Fruit fly (Drosophila melanogaster): ENCODE data around the gene skd.

Gene skd

dm6 chr3L:21027657-21028255, 522 bp upstream of the skd start, which contains the start of gene Pdss2 (continued):
- TF ChIP-seq chn (GFP tag; optimal IDR thresholded peaks at IDR 0.05) (peak; percentile 91), CG6654 (GFP tag; optimal IDR thresholded peaks at IDR 0.05) (peak; percentile 3), YL-1 (GFP tag; optimal IDR thresholded peaks at IDR 0.05) (peak; percentile 61), CG1647 (GFP tag; optimal IDR thresholded peaks at IDR 0.05) (peak; percentile 67), Mad (GFP tag; optimal IDR thresholded peaks at IDR 0.05) (peak; percentile 51), zen2 (GFP tag; IDR thresholded peaks at IDR 0.05; ENCODE audit: partially characterized antibody) (peak; percentile 39; the same call in 1 of the 3 replicates), Stat92E (GFP tag; optimal IDR thresholded peaks at IDR 0.05) (peak in 1 of 3 experiments; percentile 75), CG18262 (tag; optimal IDR thresholded peaks at IDR 0.05) (peak; percentile 67), kay (GFP tag; optimal IDR thresholded peaks at IDR 0.05) (peak; percentile 49), CG6683 (GFP tag; optimal IDR thresholded peaks at IDR 0.05) (no peak), luna (GFP tag; optimal IDR thresholded peaks at IDR 0.05) (peak; percentile 59), Hmx (GFP tag; optimal IDR thresholded peaks at IDR 0.05) (peak; percentile 29), row (GFP tag; IDR thresholded peaks at IDR 0.05) (peak; percentile 92), Fer2 (tag; optimal IDR thresholded peaks at IDR 0.05) (peak; percentile 69), CG11398 (GFP tag; optimal IDR thresholded peaks at IDR 0.05) (peak; percentile 32), CG10959 (GFP tag; IDR thresholded peaks at IDR 0.05) (peak; percentile 62; the same call in 1 of the 2 replicates), Med (GFP tag) (peak; percentile 95), D19A (tag; optimal IDR thresholded peaks at IDR 0.05) (peak; percentile 32), Dip2 (GFP tag; IDR thresholded peaks at IDR 0.05) (no peak), ara (GFP tag; IDR thresholded peaks at IDR 0.05) (peak; percentile 48; the same call in 1 of the 2 replicates), toy (GFP tag; IDR thresholded peaks at IDR 0.05) (peak; percentile 73), corto (GFP tag; optimal IDR thresholded peaks at IDR 0.05) (no peak), Bgb (GFP tag; IDR thresholded peaks at IDR 0.05; ENCODE audit: partially characterized antibody) (peak; percentile 76), CG15601 (tag; optimal IDR thresholded peaks at IDR 0.05) (peak; percentile 20), ind (GFP tag; optimal IDR thresholded peaks at IDR 0.05) (peak; percentile 79), bowl (GFP tag; IDR thresholded peaks at IDR 0.05) (0 out of 2 replicates have a peak, but pooled peaks have one; percentile 14), bcd (GFP tag; optimal IDR thresholded peaks at IDR 0.05) (peak; percentile 62), CG34376 (GFP tag; optimal IDR thresholded peaks at IDR 0.05) (peak; percentile 24), ase (GFP tag; IDR thresholded peaks at IDR 0.05) (peak; percentile 78), Bteb2 (GFP tag; optimal IDR thresholded peaks at IDR 0.05) (peak; percentile 60), jumu (GFP tag; optimal IDR thresholded peaks at IDR 0.05) (peak; percentile 66), Trl (optimal IDR thresholded peaks at IDR 0.05) (no peak), Trl (GFP tag; optimal IDR thresholded peaks at IDR 0.05) (peak; percentile 55), Sox102F (GFP tag; optimal IDR thresholded peaks at IDR 0.05) (peak; percentile 67), CG2199 (GFP tag; IDR thresholded peaks at IDR 0.05) (no peak), HmgD (GFP tag; optimal IDR thresholded peaks at IDR 0.05) (peak; percentile 55), CG18764 (GFP tag; optimal IDR thresholded peaks at IDR 0.05) (peak; percentile 47), Atf6 (GFP tag; IDR thresholded peaks at IDR 0.05) (peak; percentile 57; the same call in 1 of the 2 replicates), CG4282 (GFP tag; optimal IDR thresholded peaks at IDR 0.05) (peak; percentile 52), Neu2 (GFP tag; optimal IDR thresholded peaks at IDR 0.05; ENCODE audit: borderline replicate concordance) (no peak), Dip3 (GFP tag; optimal IDR thresholded peaks at IDR 0.05) (peak; percentile 75), CG4617 (GFP tag; optimal IDR thresholded peaks at IDR 0.05; ENCODE audit: borderline replicate concordance) (peak; percentile 3), CG10321 (GFP tag; IDR thresholded peaks at IDR 0.05) (no peak), sisA (GFP tag; IDR thresholded peaks at IDR 0.05) (peak; percentile 80), fd96Cb (tag; optimal IDR thresholded peaks at IDR 0.05) (peak; percentile 54), ham (GFP tag; IDR thresholded peaks at IDR 0.05) (0 out of 2 replicates have a peak, but pooled peaks have one; percentile 5), CG6175 (GFP tag; IDR thresholded peaks at IDR 0.05) (peak; percentile 92), repo (GFP tag; optimal IDR thresholded peaks at IDR 0.05) (peak; percentile 45), CG7357 (GFP tag; IDR thresholded peaks at IDR 0.05) (peak; percentile 61; the same call in 1 of the 3 replicates), cad (GFP tag; optimal IDR thresholded peaks at IDR 0.05) (no peak)
